Worm (Caenorhabditis elegans) whole organism, L1 larva: ENCODE data around the gene rpc-11.

Experiments
- C16A3.4 ChIP-seq: fragments of 150-350 bp; optimal IDR thresholded peaks from 2 replicates; lab custom pipeline; 2014; ENCODE audit warnings: missing biosample characterization, missing genetic modification characterization
- F16B12.6 ChIP-seq: fragments of 150-350 bp; optimal IDR thresholded peaks from 2 replicates; lab custom pipeline; 2014; ENCODE audit warnings: missing biosample characterization, missing genetic modification characterization
- aly-2 ChIP-seq: fragments of 150-350 bp; optimal IDR thresholded peaks from 2 replicates; lab custom pipeline; 2014; ENCODE audit warnings: missing biosample characterization, missing genetic modification characterization
- blmp-1 ChIP-seq: fragments of 150-350 bp; optimal IDR thresholded peaks from 2 replicates; lab custom pipeline; 2014; ENCODE audit warnings: missing biosample characterization, missing genetic modification characterization
- ceh-63 ChIP-seq: fragments of 200-800 bp; sonication (Bioruptor generic); optimal IDR thresholded peaks from 2 replicates; lab custom pipeline; 2018; ENCODE audit warnings: mild to moderate bottlenecking, missing genetic modification characterization, missing compliant biosample characterization
- ceh-8 ChIP-seq: fragments of 200-800 bp; sonication (Bioruptor generic); optimal IDR thresholded peaks from 2 replicates; lab custom pipeline; 2018; ENCODE audit warnings: mild to moderate bottlenecking, missing genetic modification characterization, moderate library complexity, missing compliant biosample characterization
- ceh-82 ChIP-seq, 3 experiments: fragments of 150-350 bp in 1 of 3; sonication (generic microtip) in 2 of 3; optimal IDR thresholded peaks; 2 replicates each; lab custom pipeline; 2014 to 2017; ENCODE audit warnings: missing biosample characterization in 3 of 3, missing genetic modification characterization in 3 of 3
- ceh-90 ChIP-seq: sonication (generic microtip); optimal IDR thresholded peaks from 2 replicates; lab custom pipeline; 2016; ENCODE audit warnings: missing genetic modification characterization, missing compliant biosample characterization
- ces-1 ChIP-seq: fragments of 150-350 bp; optimal IDR thresholded peaks from 2 replicates; lab custom pipeline; 2014; ENCODE audit warnings: missing biosample characterization, missing genetic modification reagents, missing genetic modification characterization
- dpl-1 ChIP-seq, 3 experiments: fragments of 150-350 bp in 2 of 3; sonication (generic microtip) in 1 of 3; optimal IDR thresholded peaks; 2 replicates each; lab custom pipeline; 2014 to 2017; ENCODE audit warnings: missing biosample characterization in 3 of 3, missing genetic modification characterization in 3 of 3, missing genetic modification reagents in 3 of 3
- dsc-1 ChIP-seq: sonication (generic microtip); optimal IDR thresholded peaks from 2 replicates; lab custom pipeline; 2016; ENCODE audit warnings: mild to moderate bottlenecking, missing genetic modification characterization, missing compliant biosample characterization
- efl-1 ChIP-seq, 4 experiments: fragments of 150-350 bp; optimal IDR thresholded peaks in 3 of 4; peaks in 1 of 4; 1 replicate in 1 of 4; 2 replicates in 3 of 4; lab custom pipeline; 2014; ENCODE audit warnings: missing biosample characterization in 2 of 4, missing genetic modification characterization in 2 of 4, missing genetic modification reagents in 2 of 4
- elt-2 ChIP-seq: sonication (generic microtip); optimal IDR thresholded peaks from 2 replicates; lab custom pipeline; 2016; ENCODE audit warnings: missing genetic modification characterization, mild to moderate bottlenecking, inconsistent platforms, missing compliant biosample characterization, missing genetic modification reagents
- elt-3 ChIP-seq, 6 experiments: fragments of 150-350 bp in 1 of 6; sonication (generic microtip); optimal IDR thresholded peaks; 2 replicates each; lab custom pipeline; 2017 to 2018; ENCODE audit warnings: missing biosample characterization in 6 of 6, missing genetic modification characterization in 6 of 6, inconsistent platforms in 1 of 6
- ets-5 ChIP-seq: fragments of 200-800 bp; sonication (Bioruptor generic); IDR thresholded peaks from 2 replicates; pipeline ENCODE4 v1.3.6; 2022; ENCODE audit warnings: missing genetic modification characterization, missing compliant biosample characterization
- fkh-8 ChIP-seq: sonication (generic microtip); optimal IDR thresholded peaks from 2 replicates; lab custom pipeline; 2016; ENCODE audit warnings: mild to moderate bottlenecking, missing genetic modification characterization, missing compliant biosample characterization
- fos-1 ChIP-seq: fragments of 150-350 bp; optimal IDR thresholded peaks from 2 replicates; lab custom pipeline; 2014; ENCODE audit warnings: missing biosample characterization, missing genetic modification characterization
- irx-1 ChIP-seq: sonication (generic microtip); optimal IDR thresholded peaks from 2 replicates; lab custom pipeline; 2016; ENCODE audit warnings: missing genetic modification characterization, missing compliant biosample characterization
- isw-1 ChIP-seq: fragments of 200-800 bp; sonication (Bioruptor generic); IDR thresholded peaks from 2 replicates; pipeline ENCODE4 v1.3.6; 2022; ENCODE audit warnings: missing genetic modification characterization, missing compliant biosample characterization
- lin-13 ChIP-seq: fragments of 150-350 bp; optimal IDR thresholded peaks from 2 replicates; lab custom pipeline; 2014; ENCODE audit warnings: missing biosample characterization, missing genetic modification reagents, missing genetic modification characterization
- lin-14 ChIP-seq: fragments of 200-800 bp; sonication (Bioruptor generic); optimal IDR thresholded peaks from 2 replicates; lab custom pipeline; 2018; ENCODE audit warnings: mild to moderate bottlenecking, missing genetic modification characterization, moderate library complexity, missing compliant biosample characterization
- lin-35 ChIP-seq, 2 experiments: fragments of 150-350 bp; optimal IDR thresholded peaks; 2 replicates each; lab custom pipeline; 2014; ENCODE audit warnings: missing biosample characterization in 2 of 2, missing genetic modification characterization in 2 of 2, missing genetic modification reagents in 2 of 2
- lir-3 ChIP-seq: sonication (generic microtip); optimal IDR thresholded peaks from 2 replicates; lab custom pipeline; 2016; ENCODE audit warnings: mild to moderate bottlenecking, missing genetic modification characterization, moderate library complexity, missing compliant biosample characterization; ENCODE audit not compliant: poor library complexity
- lsy-2 ChIP-seq, 2 experiments: fragments of 150-350 bp; optimal IDR thresholded peaks; 2 replicates each; lab custom pipeline; 2014; ENCODE audit warnings: missing biosample characterization in 2 of 2, missing genetic modification characterization in 2 of 2
- mdl-1 ChIP-seq, 2 experiments: fragments of 150-350 bp; optimal IDR thresholded peaks; 2 replicates each; lab custom pipeline; 2014 to 2017; ENCODE audit warnings: missing biosample characterization in 2 of 2, missing genetic modification characterization in 2 of 2, inconsistent platforms in 1 of 2
- mef-2 ChIP-seq: fragments of 150-350 bp; optimal IDR thresholded peaks from 2 replicates; lab custom pipeline; 2014; ENCODE audit warnings: missing biosample characterization, missing genetic modification characterization
- mep-1 ChIP-seq: fragments of 150-350 bp; optimal IDR thresholded peaks from 2 replicates; lab custom pipeline; 2014; ENCODE audit warnings: missing biosample characterization, missing genetic modification characterization
- nhr-11 ChIP-seq: fragments of 150-350 bp; optimal IDR thresholded peaks from 2 replicates; lab custom pipeline; 2014; ENCODE audit warnings: missing biosample characterization, missing genetic modification characterization
- nhr-19 ChIP-seq: fragments of 200-800 bp; sonication (Bioruptor generic); conservative IDR thresholded peaks from 2 replicates; pipeline ENCODE4 v1.3.6; 2022; ENCODE audit warnings: missing genetic modification characterization, missing compliant biosample characterization
- nhr-20 ChIP-seq: sonication (generic microtip); optimal IDR thresholded peaks from 2 replicates; lab custom pipeline; 2016; ENCODE audit warnings: mild to moderate bottlenecking, missing genetic modification characterization, missing compliant biosample characterization
- nhr-237 ChIP-seq: fragments of 150-350 bp; optimal IDR thresholded peaks from 2 replicates; lab custom pipeline; 2014; ENCODE audit warnings: missing biosample characterization, missing genetic modification characterization
- nhr-47 ChIP-seq: sonication (generic microtip); optimal IDR thresholded peaks from 2 replicates; lab custom pipeline; 2016; ENCODE audit warnings: mild to moderate bottlenecking, missing genetic modification characterization, moderate library complexity, missing compliant biosample characterization
- nhr-71 ChIP-seq: sonication (generic microtip); optimal IDR thresholded peaks from 2 replicates; lab custom pipeline; 2016; ENCODE audit warnings: mild to moderate bottlenecking, missing genetic modification characterization, moderate library complexity, missing compliant biosample characterization
- nhr-76 ChIP-seq: sonication (generic microtip); optimal IDR thresholded peaks from 2 replicates; lab custom pipeline; 2017; ENCODE audit warnings: missing biosample characterization, missing genetic modification characterization
- nhr-77 ChIP-seq: fragments of 150-350 bp; optimal IDR thresholded peaks from 2 replicates; lab custom pipeline; 2014; ENCODE audit warnings: missing biosample characterization, missing genetic modification characterization
- nhr-85 ChIP-seq: sonication (generic microtip); peaks from one replicate; lab custom pipeline; 2016; ENCODE audit warnings: missing genetic modification characterization, inconsistent platforms, missing compliant biosample characterization
- nhr-90 ChIP-seq: sonication (generic microtip); optimal IDR thresholded peaks from 2 replicates; lab custom pipeline; 2016; ENCODE audit warnings: mild to moderate bottlenecking, missing genetic modification characterization, missing compliant biosample characterization; ENCODE audit not compliant: poor library complexity
- rnt-1 ChIP-seq: sonication (generic microtip); optimal IDR thresholded peaks from 2 replicates; lab custom pipeline; 2016; ENCODE audit warnings: mild to moderate bottlenecking, missing genetic modification characterization, moderate library complexity, missing compliant biosample characterization
- skn-1 ChIP-seq: fragments of 150-350 bp; optimal IDR thresholded peaks from 2 replicates; lab custom pipeline; 2014; ENCODE audit warnings: missing biosample characterization, missing genetic modification characterization
- snu-23 ChIP-seq: sonication (generic microtip); optimal IDR thresholded peaks from 2 replicates; lab custom pipeline; 2016; ENCODE audit warnings: missing genetic modification characterization, missing compliant biosample characterization
- sox-4 ChIP-seq: sonication (generic microtip); optimal IDR thresholded peaks from 2 replicates; lab custom pipeline; 2016; ENCODE audit warnings: missing genetic modification characterization, missing compliant biosample characterization
- tbx-2 ChIP-seq: sonication (generic microtip); optimal IDR thresholded peaks from 2 replicates; lab custom pipeline; 2016; ENCODE audit warnings: missing genetic modification characterization, missing compliant biosample characterization
- unc-130 ChIP-seq: fragments of 150-350 bp; optimal IDR thresholded peaks from 2 replicates; lab custom pipeline; 2017; ENCODE audit warnings: missing biosample characterization, missing genetic modification characterization, inconsistent platforms
- vab-15 ChIP-seq: sonication (generic microtip); optimal IDR thresholded peaks from 2 replicates; lab custom pipeline; 2017; ENCODE audit warnings: missing genotype, mild to moderate bottlenecking, missing genetic modification characterization, missing compliant biosample characterization
- zag-1 ChIP-seq: fragments of 150-350 bp; optimal IDR thresholded peaks from 2 replicates; lab custom pipeline; 2014; ENCODE audit warnings: missing biosample characterization, missing genetic modification characterization
- zip-4 ChIP-seq: fragments of 200-800 bp; sonication (Bioruptor generic); optimal IDR thresholded peaks from 2 replicates; lab custom pipeline; 2018; ENCODE audit warnings: mild to moderate bottlenecking, missing genetic modification characterization, moderate library complexity, missing compliant biosample characterization
- ztf-4 ChIP-seq: fragments of 150-350 bp; optimal IDR thresholded peaks from 2 replicates; lab custom pipeline; 2014; ENCODE audit warnings: missing biosample characterization, missing genetic modification characterization

Gene rpc-11

ce11 chrIV:1454194-1454593, 44.4 kb upstream of the rpc-11 start:
- TF ChIP-seq blmp-1 (tag; lab: Kevin White, UChicago) (peak; percentile 47), efl-1 (optimal IDR thresholded peaks at IDR 0.05; lab: Kevin White, UChicago) (no peak), efl-1 (GFP tag; optimal IDR thresholded peaks at IDR 0.05 in 1 of 2; lab: Kevin White, UChicago) (peak in 1 of 2 experiments; percentile 71), C16A3.4 (tag; lab: Kevin White, UChicago) (no peak), elt-2 (tag; lab: Kevin White, UChicago) (peak; percentile 81), irx-1 (tag; lab: Kevin White, UChicago) (no peak), elt-3 (tag; optimal IDR thresholded peaks at IDR 0.05; lab: Kevin White, UChicago) (peak in 4 of 6 experiments; percentile 6 to 82 (median 75)), vab-15 (tag; lab: Kevin White, UChicago) (no peak), nhr-90 (tag; lab: Kevin White, UChicago) (peak; percentile 74), snu-23 (GFP tag; lab: Kevin White, UChicago) (peak; percentile 54), zag-1 (tag; lab: Kevin White, UChicago) (no peak), ztf-4 (tag; lab: Kevin White, UChicago) (no peak), ets-5 (GFP tag; lab: Robert Waterston, UW) (no peak), nhr-77 (no peak), nhr-11 (tag; lab: Kevin White, UChicago) (no peak), dsc-1 (no peak), sox-4 (no peak), mep-1 (peak; percentile 7), lin-14 (GFP tag; lab: Kevin White, UChicago) (peak; percentile 58), skn-1 (tag; lab: Kevin White, UChicago) (peak; percentile 24), mef-2 (tag; lab: Kevin White, UChicago) (no peak), nhr-20 (peak; percentile 76), dpl-1 (GFP tag; optimal IDR thresholded peaks at IDR 0.05; lab: Kevin White, UChicago) (peak in 1 of 3 experiments; percentile 2), mdl-1 (tag; optimal IDR thresholded peaks at IDR 0.05; lab: Kevin White, UChicago) (peak in 1 of 2 experiments; percentile 85), ces-1 (GFP tag; lab: Kevin White, UChicago) (no peak), fkh-8 (no peak), lin-35 (GFP tag; optimal IDR thresholded peaks at IDR 0.05; lab: Kevin White, UChicago) (peak in 1 of 2 experiments; percentile 76), lsy-2 (tag; optimal IDR thresholded peaks at IDR 0.05; lab: Kevin White, UChicago) (peak in 1 of 2 experiments; percentile 26), nhr-85 (tag; lab: Kevin White, UChicago) (peak; percentile 92), nhr-71 (tag; lab: Kevin White, UChicago) (peak; percentile 72), ceh-8 (GFP tag; lab: Kevin White, UChicago) (no peak), unc-130 (tag; lab: Kevin White, UChicago) (peak; percentile 28), ceh-90 (tag; lab: Kevin White, UChicago) (no peak), tbx-2 (tag; lab: Kevin White, UChicago) (peak; percentile 40), nhr-19 (GFP tag; lab: Robert Waterston, UW) (peak; percentile 61)

- peak; percentile 69 for TF ChIP-seq nhr-85 (tag; lab: Kevin White, UChicago)
- peak in 4 of 6 experiments; percentile 30 to 71 (median 43) for TF ChIP-seq elt-3 (tag; optimal IDR thresholded peaks at IDR 0.05; lab: Kevin White, UChicago)
- TF ChIP-seq mdl-1 (tag; optimal IDR thresholded peaks at IDR 0.05; lab: Kevin White, UChicago), result peak in 1 of 2 experiments; percentile 31
- peak; percentile 20 for TF ChIP-seq nhr-20
- no peak for TF ChIP-seq fos-1
- no peak for TF ChIP-seq isw-1 (GFP tag; lab: Robert Waterston, UW)
- TF ChIP-seq F16B12.6, result no peak
- peak; percentile 27 for TF ChIP-seq lin-14 (GFP tag; lab: Kevin White, UChicago)
- peak; percentile 51 for TF ChIP-seq blmp-1 (tag; lab: Kevin White, UChicago)
- TF ChIP-seq lin-35 (GFP tag; optimal IDR thresholded peaks at IDR 0.05; lab: Kevin White, UChicago), result peak in 1 of 2 experiments; percentile 21
- TF ChIP-seq, all 84 proteins: peak for 7
Measured at ce11 chrIV:1453451-1453850, 43.6 kb upstream of the rpc-11 start.

ce11 chrIV:1452480-1452879, 42.6 kb upstream of the rpc-11 start:
- peak; percentile 30 for TF ChIP-seq lin-14 (GFP tag; lab: Kevin White, UChicago)
- no peak for TF ChIP-seq ceh-63 (GFP tag; lab: Kevin White, UChicago)
- no peak for TF ChIP-seq aly-2 (tag; lab: Kevin White, UChicago)
- no peak for TF ChIP-seq nhr-76 (tag; lab: Kevin White, UChicago)
- no peak for TF ChIP-seq nhr-77
- no peak for TF ChIP-seq lsy-2 (tag; optimal IDR thresholded peaks at IDR 0.05; lab: Kevin White, UChicago)
- TF ChIP-seq lir-3, result no peak
- TF ChIP-seq zip-4, result no peak
- TF ChIP-seq lin-13, result no peak
- no peak for TF ChIP-seq nhr-237 (tag; lab: Kevin White, UChicago)
- TF ChIP-seq rnt-1 (tag; lab: Kevin White, UChicago), result no peak
- peak in 1 of 6 experiments; percentile 22 for TF ChIP-seq elt-3 (tag; optimal IDR thresholded peaks at IDR 0.05; lab: Kevin White, UChicago)
- TF ChIP-seq blmp-1 (tag; lab: Kevin White, UChicago), result peak; percentile 32
- peak; percentile 57 for TF ChIP-seq nhr-85 (tag; lab: Kevin White, UChicago)
- no peak for TF ChIP-seq ceh-82 (tag; optimal IDR thresholded peaks at IDR 0.05; lab: Kevin White, UChicago)
- TF ChIP-seq F16B12.6, result no peak
- TF ChIP-seq nhr-47 (tag; lab: Kevin White, UChicago), result no peak
- TF ChIP-seq lin-35 (GFP tag; optimal IDR thresholded peaks at IDR 0.05; lab: Kevin White, UChicago), result no peak
- no peak for TF ChIP-seq efl-1 (optimal IDR thresholded peaks at IDR 0.05; lab: Kevin White, UChicago)
- TF ChIP-seq efl-1 (GFP tag; optimal IDR thresholded peaks at IDR 0.05 in 1 of 2; lab: Kevin White, UChicago), result peak in 1 of 2 experiments; percentile 91
- TF ChIP-seq, all 84 proteins: peak for 5
